Fruit fly (Drosophila melanogaster) whole organism, embryonic: Measurements from ENCODE around the gene phr6-4.

Source experiments
- Ada2b ChIP-seq: fragments of 200-800 bp; sonication (Bioruptor generic); IDR thresholded peaks from 2 replicates; pipeline ENCODE4 v1.3.6; 2022; ENCODE audit warnings: missing biosample characterization, missing genetic modification characterization
- BEAF-32 ChIP-seq: fragments of 200-800 bp; sonication (Bioruptor generic); optimal IDR thresholded peaks from 3 replicates; lab custom pipeline; 2017; ENCODE audit warnings: missing biosample characterization, missing genetic modification characterization, mild to moderate bottlenecking, moderate library complexity, missing genetic modification reagents
- Bgb ChIP-seq: fragments of 200-800 bp; sonication (Bioruptor generic); IDR thresholded peaks from 2 replicates; pipeline ENCODE4 v1.3.6; 2022; ENCODE audit warnings: missing biosample characterization, missing genetic modification characterization; ENCODE audit not compliant: partially characterized antibody
- CG12155 ChIP-seq: fragments of 200-800 bp; sonication (Bioruptor generic); optimal IDR thresholded peaks from 3 replicates; lab custom pipeline; 2016; ENCODE audit warnings: missing biosample characterization, missing genetic modification characterization
- CG12391 ChIP-seq: fragments of 200-800 bp; sonication (Bioruptor generic); optimal IDR thresholded peaks from 3 replicates; lab custom pipeline; 2018; ENCODE audit warnings: missing biosample characterization, mild to moderate bottlenecking, missing genetic modification characterization, moderate library complexity
- CG13123 ChIP-seq: fragments of 200-800 bp; sonication (Bioruptor generic); optimal IDR thresholded peaks from 2 replicates; lab custom pipeline; 2016; ENCODE audit warnings: missing biosample characterization, missing genetic modification characterization
- CG13287 ChIP-seq: fragments of 200-800 bp; sonication (Bioruptor generic); IDR thresholded peaks from 2 replicates; pipeline ENCODE4 v1.3.6; 2022; ENCODE audit warnings: missing biosample characterization, missing genetic modification characterization; ENCODE audit not compliant: partially characterized antibody
- CG15514 ChIP-seq: fragments of 200-800 bp; sonication (Bioruptor generic); optimal IDR thresholded peaks from 3 replicates; lab custom pipeline; 2017; ENCODE audit warnings: missing biosample characterization, missing genetic modification characterization, mild to moderate bottlenecking, moderate library complexity, missing genetic modification reagents
- CG1603 ChIP-seq: fragments of 200-800 bp; sonication (Bioruptor generic); optimal IDR thresholded peaks from 2 replicates; lab custom pipeline; 2019; ENCODE audit warnings: missing biosample characterization, mild to moderate bottlenecking, missing genetic modification characterization, moderate library complexity
- CG18619 ChIP-seq: fragments of 200-800 bp; sonication (Bioruptor generic); optimal IDR thresholded peaks from 3 replicates; lab custom pipeline; 2017; ENCODE audit warnings: missing biosample characterization, mild to moderate bottlenecking, missing genetic modification characterization
- CG30020 ChIP-seq: fragments of 200-800 bp; optimal IDR thresholded peaks from 2 replicates; lab custom pipeline; 2019; ENCODE audit warnings: missing biosample characterization, mild to moderate bottlenecking, missing genetic modification characterization, moderate library complexity
- CG32532 ChIP-seq: fragments of 200-800 bp; sonication (Bioruptor generic); IDR thresholded peaks from 2 replicates; pipeline ENCODE4 v1.3.6; 2022; ENCODE audit warnings: missing biosample characterization, missing genetic modification characterization
- CG33213 ChIP-seq: fragments of 200-800 bp; sonication (Bioruptor generic); optimal IDR thresholded peaks from 3 replicates; lab custom pipeline; 2016; ENCODE audit warnings: missing biosample characterization, missing genetic modification characterization
- CG7963 ChIP-seq: fragments of 200-800 bp; sonication (Bioruptor generic); IDR thresholded peaks from 3 replicates; pipeline ENCODE4 v1.3.6; 2022; ENCODE audit warnings: missing biosample characterization, missing genetic modification characterization; ENCODE audit not compliant: partially characterized antibody
- CG8089 ChIP-seq: fragments of 200-800 bp; sonication (Bioruptor generic); optimal IDR thresholded peaks from 3 replicates; lab custom pipeline; 2016; ENCODE audit warnings: missing biosample characterization, missing genetic modification characterization
- CG8359 ChIP-seq: fragments of 200-800 bp; sonication (Bioruptor generic); optimal IDR thresholded peaks from 2 replicates; lab custom pipeline; 2017; ENCODE audit warnings: missing biosample characterization, mild to moderate bottlenecking, missing genetic modification characterization, borderline replicate concordance
- CG8478 ChIP-seq: fragments of >200 bp; optimal IDR thresholded peaks from 2 replicates; lab custom pipeline; 2018
- CG9609 ChIP-seq: fragments of 200-800 bp; sonication (Bioruptor generic); optimal IDR thresholded peaks from 3 replicates; lab custom pipeline; 2016; ENCODE audit warnings: missing biosample characterization, missing genetic modification characterization
- Dll ChIP-seq: fragments of 200-800 bp; sonication (Bioruptor generic); IDR thresholded peaks from 4 replicates; pipeline ENCODE4 v1.3.6; 2022; ENCODE audit warnings: missing biosample characterization, missing genetic modification characterization; ENCODE audit not compliant: partially characterized antibody
- Doc3 ChIP-seq: fragments of 200-800 bp; sonication (Bioruptor generic); IDR thresholded peaks from 3 replicates; pipeline ENCODE4 v1.3.6; 2022; ENCODE audit warnings: missing biosample characterization, missing genetic modification characterization; ENCODE audit not compliant: partially characterized antibody
- Dp ChIP-seq: fragments of 200-800 bp; sonication (Bioruptor generic); optimal IDR thresholded peaks from 2 replicates; lab custom pipeline; 2018; ENCODE audit warnings: missing biosample characterization, mild to moderate bottlenecking, missing genetic modification characterization, moderate library complexity
- ERR ChIP-seq: fragments of 200-800 bp; sonication (Bioruptor generic); optimal IDR thresholded peaks from 2 replicates; lab custom pipeline; 2016; ENCODE audit warnings: missing biosample characterization, missing genetic modification characterization
- Ets97D ChIP-seq: fragments of 200-800 bp; sonication (Bioruptor generic); optimal IDR thresholded peaks from 3 replicates; lab custom pipeline; 2016; ENCODE audit warnings: missing biosample characterization, missing genetic modification characterization
- HLH4C ChIP-seq: fragments of 200-800 bp; sonication (Bioruptor generic); IDR thresholded peaks from 3 replicates; pipeline ENCODE4 v1.3.6; 2022; ENCODE audit warnings: missing biosample characterization, missing genetic modification characterization; ENCODE audit not compliant: partially characterized antibody
- MESR4 ChIP-seq: fragments of 200-800 bp; sonication (Bioruptor generic); optimal IDR thresholded peaks from 2 replicates; lab custom pipeline; 2018; ENCODE audit warnings: missing biosample characterization, mild to moderate bottlenecking, missing genetic modification characterization, moderate library complexity
- Med ChIP-seq: fragments of 200-800 bp; sonication (Bioruptor generic); peaks from one replicate; lab custom pipeline; 2016; ENCODE audit warnings: missing biosample characterization, missing genetic modification characterization, mild to moderate bottlenecking, inconsistent platforms, moderate library complexity
- NK7.1 ChIP-seq: fragments of 200-800 bp; sonication (Bioruptor generic); optimal IDR thresholded peaks from 3 replicates; lab custom pipeline; 2016; ENCODE audit warnings: missing biosample characterization, missing genetic modification characterization
- Ptx1 ChIP-seq: fragments of 200-800 bp; sonication (Bioruptor generic); IDR thresholded peaks from 2 replicates; pipeline ENCODE4 v1.3.6; 2022; ENCODE audit warnings: missing biosample characterization, missing genetic modification characterization
- Sry-δ ChIP-seq: fragments of 200-800 bp; sonication (Bioruptor generic); optimal IDR thresholded peaks from 2 replicates; lab custom pipeline; 2016; ENCODE audit warnings: missing biosample characterization, missing genetic modification characterization
- bsh ChIP-seq, 2 experiments: fragments of 200-800 bp; sonication (Bioruptor generic); optimal IDR thresholded peaks; 2 replicates each; lab custom pipeline; 2017 to 2018; ENCODE audit warnings: mild to moderate bottlenecking in 2 of 2, missing biosample characterization in 2 of 2, missing genetic modification characterization in 2 of 2, moderate library complexity in 1 of 2
- crp ChIP-seq, 2 experiments: fragments of 200-800 bp; sonication (Bioruptor generic); optimal IDR thresholded peaks; 2 replicates in 1 of 2; 3 replicates in 1 of 2; lab custom pipeline; 2017; ENCODE audit warnings: missing biosample characterization in 2 of 2, missing genetic modification characterization in 2 of 2, mild to moderate bottlenecking in 1 of 2, moderate library complexity in 1 of 2
- dmrt11E ChIP-seq: fragments of 200-800 bp; sonication (Bioruptor generic); optimal IDR thresholded peaks from 3 replicates; lab custom pipeline; 2018; ENCODE audit warnings: missing biosample characterization, mild to moderate bottlenecking, missing genetic modification characterization, moderate library complexity
- dmrt99B ChIP-seq: fragments of 200-800 bp; sonication (Bioruptor generic); optimal IDR thresholded peaks from 2 replicates; lab custom pipeline; 2018; ENCODE audit warnings: missing biosample characterization, mild to moderate bottlenecking, missing genetic modification characterization, moderate library complexity
- dysf ChIP-seq: fragments of 200-800 bp; sonication (Bioruptor generic); IDR thresholded peaks from 3 replicates; pipeline ENCODE4 v1.3.6; 2022; ENCODE audit warnings: missing biosample characterization, missing genetic modification characterization
- hbn ChIP-seq: fragments of 200-800 bp; sonication (Bioruptor generic); IDR thresholded peaks from 2 replicates; pipeline ENCODE4 v1.3.6; 2022; ENCODE audit warnings: missing biosample characterization, missing genetic modification characterization; ENCODE audit not compliant: partially characterized antibody
- jumu ChIP-seq: fragments of 200-800 bp; sonication (Bioruptor generic); optimal IDR thresholded peaks from 3 replicates; lab custom pipeline; 2016; ENCODE audit warnings: missing biosample characterization, missing genetic modification characterization
- ken ChIP-seq: fragments of 200-800 bp; sonication (Bioruptor generic); IDR thresholded peaks from 3 replicates; pipeline ENCODE4 v1.3.6; 2022; ENCODE audit warnings: missing biosample characterization, missing genetic modification characterization
- klu ChIP-seq: fragments of 200-800 bp; sonication (Bioruptor generic); IDR thresholded peaks from 2 replicates; pipeline ENCODE4 v1.3.6; 2022; ENCODE audit warnings: missing biosample characterization, missing genetic modification characterization
- knrl ChIP-seq: fragments of 200-800 bp; sonication (Bioruptor generic); IDR thresholded peaks from 3 replicates; pipeline ENCODE4 v1.3.6; 2022; ENCODE audit warnings: missing biosample characterization, missing genetic modification characterization; ENCODE audit not compliant: partially characterized antibody
- phol ChIP-seq: fragments of 200-800 bp; sonication (Bioruptor generic); optimal IDR thresholded peaks from 3 replicates; lab custom pipeline; 2018; ENCODE audit warnings: missing biosample characterization, mild to moderate bottlenecking, missing genetic modification characterization, moderate library complexity
- seq ChIP-seq: fragments of 200-800 bp; sonication (Bioruptor generic); IDR thresholded peaks from 2 replicates; pipeline ENCODE4 v1.3.6; 2022; ENCODE audit warnings: missing biosample characterization, missing genetic modification characterization
- shn ChIP-seq: fragments of 200-800 bp; sonication (Bioruptor generic); optimal IDR thresholded peaks from 3 replicates; lab custom pipeline; 2016; ENCODE audit warnings: missing biosample characterization, missing genetic modification characterization
- sob ChIP-seq: fragments of 200-800 bp; sonication (Bioruptor generic); IDR thresholded peaks from 2 replicates; pipeline ENCODE4 v1.3.6; 2022; ENCODE audit warnings: missing biosample characterization, missing genetic modification characterization
- stwl ChIP-seq: fragments of 200-800 bp; sonication (Bioruptor generic); optimal IDR thresholded peaks from 3 replicates; lab custom pipeline; 2018; ENCODE audit warnings: missing biosample characterization, mild to moderate bottlenecking, missing genetic modification characterization, moderate library complexity
- tgo ChIP-seq: fragments of 200-800 bp; sonication (Bioruptor generic); IDR thresholded peaks from 3 replicates; pipeline ENCODE4 v1.3.6; 2022; ENCODE audit warnings: missing biosample characterization, missing genetic modification characterization
- tup ChIP-seq: fragments of 200-800 bp; sonication (Bioruptor generic); optimal IDR thresholded peaks from 2 replicates; lab custom pipeline; 2016; ENCODE audit warnings: missing biosample characterization, mild to moderate bottlenecking, missing genetic modification characterization, moderate library complexity
- unc-4 ChIP-seq: fragments of 200-800 bp; sonication (Bioruptor generic); IDR thresholded peaks from 2 replicates; pipeline ENCODE4 v1.3.6; 2022; ENCODE audit warnings: missing biosample characterization, missing genetic modification characterization; ENCODE audit not compliant: partially characterized antibody
- zfh2 ChIP-seq: fragments of 200-800 bp; sonication (Bioruptor generic); optimal IDR thresholded peaks from 2 replicates; lab custom pipeline; 2016; ENCODE audit warnings: missing biosample characterization, missing genetic modification characterization

phr6-4 gene

dm6 chr2L:20682136-20682733 lies 36.6 kb upstream of the phr6-4 start, which contains the start of gene CG2617 (continued):
- TF ChIP-seq MESR4 (GFP tag; lab: Kevin White, UChicago) = peak; percentile 18
- TF ChIP-seq dmrt99B (tag; lab: Kevin White, UChicago) = no peak
- peak; percentile 54 for TF ChIP-seq BEAF-32 (GFP tag; lab: Kevin White, UChicago)
- no peak for TF ChIP-seq NK7.1
- no peak for TF ChIP-seq seq (GFP tag; lab: Robert Waterston, UW)
- TF ChIP-seq Med (GFP tag; lab: Kevin White, UChicago) = peak; percentile 55
- peak; percentile 16 for TF ChIP-seq stwl
- TF ChIP-seq CG1603 (tag; lab: Kevin White, UChicago) = peak; percentile 65
- peak; percentile 66 for TF ChIP-seq CG30020 (tag; lab: Kevin White, UChicago)
- TF ChIP-seq tup (GFP tag; lab: Kevin White, UChicago) = no peak
- TF ChIP-seq Dll (GFP tag; lab: Robert Waterston, UW) = peak; percentile 61; the same call in 2 of the 4 replicates
- no peak for TF ChIP-seq CG9609 (GFP tag; lab: Kevin White, UChicago)
- TF ChIP-seq unc-4 (GFP tag; lab: Robert Waterston, UW) = peak; percentile 44
- TF ChIP-seq HLH4C = no peak
- peak; percentile 50; the same call in 2 of the 3 replicates for TF ChIP-seq knrl (GFP tag; lab: Robert Waterston, UW)
- no peak for TF ChIP-seq ERR (GFP tag; lab: Kevin White, UChicago)
- TF ChIP-seq sob (GFP tag; lab: Robert Waterston, UW) = no peak
- 0 out of 2 replicates have a peak, but pooled peaks have one; percentile 42 for TF ChIP-seq Bgb
- TF ChIP-seq CG7963 = 0 out of 3 replicates have a peak, but pooled peaks have one; percentile 20
- 0 out of 2 replicates have a peak, but pooled peaks have one; percentile 19 for TF ChIP-seq hbn
- TF ChIP-seq Ptx1 = 0 out of 2 replicates have a peak, but pooled peaks have one; percentile 2
- TF ChIP-seq Doc3 (GFP tag; lab: Robert Waterston, UW) = 0 out of 3 replicates have a peak, but pooled peaks have one; percentile 10
- 0 out of 3 replicates have a peak, but pooled peaks have one; percentile 8 for TF ChIP-seq tgo

- TF ChIP-seq zfh2 (peak; percentile 41), CG8359 (GFP tag; lab: Kevin White, UChicago) (no peak), CG18619 (peak; percentile 21), Ets97D (GFP tag; lab: Kevin White, UChicago) (peak; percentile 58), CG12155 (GFP tag; lab: Kevin White, UChicago) (peak; percentile 26), CG15514 (peak; percentile 47), dmrt11E (tag; lab: Kevin White, UChicago) (peak; percentile 40), Dp (GFP tag; lab: Kevin White, UChicago) (no peak), CG32532 (peak; percentile 31; the same call in 1 of the 2 replicates), ken (GFP tag; lab: Robert Waterston, UW) (peak; percentile 63; the same call in 1 of the 3 replicates), CG8089 (GFP tag; lab: Kevin White, UChicago) (peak; percentile 10), CG8478 (lab: Kevin White, UChicago) (no peak), crp (GFP tag; optimal IDR thresholded peaks at IDR 0.05; lab: Kevin White, UChicago) (no peak), shn (GFP tag; lab: Kevin White, UChicago) (peak; percentile 27), CG13123 (GFP tag; lab: Kevin White, UChicago) (no peak), dysf (peak; percentile 49; the same call in 2 of the 3 replicates), phol (tag; lab: Kevin White, UChicago) (peak; percentile 20), CG33213 (GFP tag; lab: Kevin White, UChicago) (peak; percentile 18), Ada2b (GFP tag; lab: Robert Waterston, UW) (peak; percentile 53; the same call in 1 of the 2 replicates), CG9609 (GFP tag; lab: Kevin White, UChicago) (peak; percentile 0), klu (GFP tag; lab: Robert Waterston, UW) (no peak), bsh (GFP tag; optimal IDR thresholded peaks at IDR 0.05; lab: Kevin White, UChicago) (peak in 1 of 2 experiments; percentile 10), jumu (GFP tag; lab: Kevin White, UChicago) (no peak), Sry-δ (GFP tag; lab: Kevin White, UChicago) (peak; percentile 10), CG12391 (tag; lab: Kevin White, UChicago) (peak; percentile 51), CG13287 (GFP tag; lab: Robert Waterston, UW) (no peak)
These were observed 36.1 kb upstream of the phr6-4 start, which contains the start of gene Cen for dm6 chr2L:20681648-20682098. TSS of gene Cen (minus strand) at chr2L:20681846.
